Fruit fly (Drosophila melanogaster) whole organism, adult: Measurements from ENCODE around the gene Gyc89Db.
A peak's percentile ranks its signal among the peaks of the same experiment; 100 is the strongest.

Experiments used
- CG11617 ChIP-seq: fragments of 200-800 bp; sonication (Bioruptor generic); optimal IDR thresholded peaks from 2 replicates; lab custom pipeline; 2017; ENCODE audit warnings: mild to moderate bottlenecking, missing biosample characterization, missing genetic modification reagents, missing genetic modification characterization
- CG12768 ChIP-seq: fragments of 200-800 bp; sonication (Bioruptor generic); optimal IDR thresholded peaks from 2 replicates; lab custom pipeline; 2017; ENCODE audit warnings: missing biosample characterization, missing genetic modification characterization, mild to moderate bottlenecking, moderate library complexity, missing genetic modification reagents
- CG14711 ChIP-seq: fragments of 200-800 bp; sonication (Bioruptor generic); optimal IDR thresholded peaks from 2 replicates; lab custom pipeline; 2018; ENCODE audit warnings: missing biosample characterization, mild to moderate bottlenecking, missing genetic modification characterization, moderate library complexity
- CG1620 ChIP-seq: fragments of 200-800 bp; sonication (Bioruptor generic); optimal IDR thresholded peaks from 2 replicates; lab custom pipeline; 2016; ENCODE audit warnings: missing biosample characterization, missing genetic modification characterization
- CG33017 ChIP-seq: fragments of 200-800 bp; sonication (Bioruptor generic); optimal IDR thresholded peaks from 2 replicates; lab custom pipeline; 2018; ENCODE audit warnings: missing biosample characterization, mild to moderate bottlenecking, missing genetic modification characterization, moderate library complexity
- CG5204 ChIP-seq: fragments of 200-800 bp; sonication (Bioruptor generic); optimal IDR thresholded peaks from 2 replicates; lab custom pipeline; 2016; ENCODE audit warnings: missing biosample characterization, missing genetic modification characterization
- CG7045 ChIP-seq: fragments of 200-800 bp; sonication (Bioruptor generic); optimal IDR thresholded peaks from 2 replicates; lab custom pipeline; 2017; ENCODE audit warnings: missing biosample characterization, mild to moderate bottlenecking, missing genetic modification characterization
- Clk ChIP-seq: fragments of 200-800 bp; sonication (Bioruptor generic); optimal IDR thresholded peaks from 2 replicates; lab custom pipeline; 2017; ENCODE audit warnings: missing biosample characterization, missing genetic modification characterization
- Crg-1 ChIP-seq: fragments of 200-800 bp; sonication (Bioruptor generic); optimal IDR thresholded peaks from 2 replicates; lab custom pipeline; 2016; ENCODE audit warnings: missing biosample characterization, missing genetic modification characterization
- Hr96 ChIP-seq: fragments of 200-800 bp; sonication (Bioruptor generic); optimal IDR thresholded peaks from 2 replicates; lab custom pipeline; 2016; ENCODE audit warnings: missing biosample characterization, missing genetic modification characterization
- Mnt ChIP-seq: fragments of 200-800 bp; sonication (Bioruptor generic); optimal IDR thresholded peaks from 2 replicates; lab custom pipeline; 2016; ENCODE audit warnings: missing biosample characterization, mild to moderate bottlenecking, missing genetic modification characterization
- bab1 ChIP-seq: fragments of 200-800 bp; sonication (Bioruptor generic); optimal IDR thresholded peaks from 3 replicates; lab custom pipeline; 2019; ENCODE audit warnings: missing biosample characterization, mild to moderate bottlenecking, missing genetic modification characterization, moderate library complexity
- kay ChIP-seq: fragments of 200-800 bp; sonication (Bioruptor generic); peaks from one replicate; lab custom pipeline; 2016; ENCODE audit warnings: missing biosample characterization, missing genetic modification characterization, borderline replicate concordance
- tj ChIP-seq: fragments of 200-800 bp; sonication (Bioruptor generic); optimal IDR thresholded peaks from 3 replicates; lab custom pipeline; 2017; ENCODE audit warnings: missing biosample characterization, mild to moderate bottlenecking, missing genetic modification characterization, moderate library complexity

DNA sequence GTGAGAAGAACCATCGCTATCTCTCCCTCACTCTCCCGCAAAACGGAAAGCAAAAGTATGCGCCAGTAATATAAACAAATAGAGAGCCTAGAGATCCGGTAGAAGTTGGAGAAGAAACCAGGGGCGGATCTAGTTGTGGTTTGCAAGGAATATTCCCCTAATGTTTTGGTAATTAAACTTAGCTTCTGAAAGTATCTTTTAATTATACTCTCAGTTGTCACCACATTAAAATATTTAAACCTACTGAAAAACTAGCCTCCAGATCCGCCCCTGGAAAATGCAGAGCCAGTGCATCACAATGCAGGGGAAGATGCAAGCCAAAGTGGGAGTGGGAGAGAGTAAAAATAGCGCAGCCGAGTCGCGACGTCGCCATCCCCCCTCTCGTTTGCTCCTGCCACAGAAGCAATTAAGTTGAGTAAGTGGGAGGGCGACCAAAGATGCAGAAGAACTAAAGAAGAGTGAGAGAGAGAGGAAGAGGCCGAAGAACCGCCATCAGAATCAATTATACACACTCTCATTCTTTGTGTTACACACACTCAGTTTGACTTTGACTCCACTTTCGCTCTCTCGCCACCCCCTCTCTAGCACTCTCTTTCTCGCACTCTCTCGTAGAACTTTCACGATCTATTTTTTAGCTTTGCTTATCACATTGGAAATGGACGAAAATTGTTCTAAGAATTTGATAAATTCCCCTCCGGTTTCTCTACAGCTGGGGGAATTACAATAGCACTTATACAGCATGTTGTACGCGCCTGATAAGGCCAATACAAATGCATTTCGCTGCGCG, 27.5 kb upstream of the Gyc89Db start:
- TF ChIP-seq CG1620 (GFP tag; lab: Kevin White, UChicago) (peak; percentile 92), CG33017 (tag; lab: Kevin White, UChicago) (peak; percentile 96), Crg-1 (GFP tag; lab: Kevin White, UChicago) (peak; percentile 86), CG11617 (GFP tag; lab: Kevin White, UChicago) (peak; percentile 83), Hr96 (peak; percentile 88), kay (peak; percentile 95), tj (no peak), CG14711 (tag; lab: Kevin White, UChicago) (peak; percentile 93), bab1 (peak; percentile 94), Clk (peak; percentile 91), CG5204 (GFP tag; lab: Kevin White, UChicago) (peak; percentile 92), CG12768 (GFP tag; lab: Kevin White, UChicago) (peak; percentile 90), Mnt (GFP tag; lab: Kevin White, UChicago) (peak; percentile 74), CG7045 (GFP tag; lab: Kevin White, UChicago) (peak; percentile 92)
